Fruit fly (Drosophila melanogaster) whole organism, pupa: ENCODE results near the gene Gr93d.
A peak's percentile ranks its signal among the peaks of the same experiment; 100 is the strongest.

Experiments used
- CG10348 ChIP-seq: fragments of 200-800 bp; sonication (Bioruptor generic); IDR thresholded peaks from 2 replicates; pipeline ENCODE4 v1.3.6; 2022; ENCODE audit warnings: missing biosample characterization, missing genetic modification characterization
- CG12605 ChIP-seq: fragments of 200-800 bp; sonication (Bioruptor generic); IDR thresholded peaks from 2 replicates; pipeline ENCODE4 v1.3.6; 2022; ENCODE audit warnings: missing biosample characterization, missing genetic modification characterization
- CG13204 ChIP-seq: fragments of 200-800 bp; sonication (Bioruptor generic); optimal IDR thresholded peaks from 2 replicates; lab custom pipeline; 2018; ENCODE audit warnings: missing biosample characterization, mild to moderate bottlenecking, missing genetic modification characterization, moderate library complexity
- CG14655 ChIP-seq: fragments of 200-800 bp; sonication (Bioruptor generic); optimal IDR thresholded peaks from 3 replicates; lab custom pipeline; 2017; ENCODE audit warnings: mild to moderate bottlenecking, missing biosample characterization, missing genetic modification reagents, missing genetic modification characterization
- CG15710 ChIP-seq: fragments of 200-800 bp; sonication (Bioruptor generic); optimal IDR thresholded peaks from 2 replicates; lab custom pipeline; 2018; ENCODE audit warnings: missing biosample characterization, mild to moderate bottlenecking, missing genetic modification characterization, moderate library complexity
- CG17806 ChIP-seq: fragments of 200-800 bp; sonication (Bioruptor generic); optimal IDR thresholded peaks from 2 replicates; lab custom pipeline; 2018; ENCODE audit warnings: missing biosample characterization, mild to moderate bottlenecking, missing genetic modification characterization, moderate library complexity
- CG32121 ChIP-seq: fragments of 200-800 bp; sonication (Bioruptor generic); IDR thresholded peaks from 2 replicates; pipeline ENCODE4 v1.3.6; 2022; ENCODE audit warnings: missing biosample characterization, missing genetic modification characterization
- CG34367 ChIP-seq: fragments of 200-800 bp; sonication (Bioruptor generic); optimal IDR thresholded peaks from 2 replicates; lab custom pipeline; 2018; ENCODE audit warnings: missing biosample characterization, mild to moderate bottlenecking, missing genetic modification characterization
- CG4496 ChIP-seq: fragments of 200-800 bp; sonication (Bioruptor generic); IDR thresholded peaks from 3 replicates; pipeline ENCODE4 v1.3.6; 2022; ENCODE audit warnings: missing biosample characterization, missing genetic modification characterization
- CG8159 ChIP-seq: fragments of 200-800 bp; sonication (Bioruptor generic); optimal IDR thresholded peaks from 3 replicates; lab custom pipeline; 2018; ENCODE audit warnings: missing biosample characterization, mild to moderate bottlenecking, missing genetic modification characterization, moderate library complexity
- CG8301 ChIP-seq: fragments of 200-800 bp; sonication (Bioruptor generic); optimal IDR thresholded peaks from 2 replicates; lab custom pipeline; 2018; ENCODE audit warnings: missing biosample characterization, mild to moderate bottlenecking, missing genetic modification characterization
- CG9948 ChIP-seq: fragments of 200-800 bp; sonication (Bioruptor generic); optimal IDR thresholded peaks from 2 replicates; lab custom pipeline; 2018; ENCODE audit warnings: missing biosample characterization, mild to moderate bottlenecking, missing genetic modification characterization, moderate library complexity
- D1 ChIP-seq: fragments of 200-800 bp; sonication (Bioruptor generic); optimal IDR thresholded peaks from 2 replicates; lab custom pipeline; 2018; ENCODE audit warnings: missing biosample characterization, mild to moderate bottlenecking, missing genetic modification characterization, moderate library complexity
- EcR ChIP-seq: fragments of 200-800 bp; sonication (Bioruptor generic); optimal IDR thresholded peaks from 3 replicates; lab custom pipeline; 2019; ENCODE audit warnings: missing biosample characterization, missing genetic modification characterization, mild to moderate bottlenecking, moderate library complexity, missing genetic modification reagents
- Ets98B ChIP-seq: fragments of 200-800 bp; sonication (Bioruptor generic); IDR thresholded peaks from 2 replicates; pipeline ENCODE4 v1.3.6; 2022; ENCODE audit warnings: missing biosample characterization, missing genetic modification characterization
- Pif1A ChIP-seq: fragments of 200-800 bp; sonication (Bioruptor generic); optimal IDR thresholded peaks from 3 replicates; lab custom pipeline; 2016; ENCODE audit warnings: missing biosample characterization, missing genetic modification characterization
- Pif1B ChIP-seq: fragments of 200-800 bp; sonication (Bioruptor generic); optimal IDR thresholded peaks from 3 replicates; lab custom pipeline; 2016; ENCODE audit warnings: missing biosample characterization, missing genetic modification characterization
- Snoo ChIP-seq: fragments of 200-800 bp; sonication (Bioruptor generic); optimal IDR thresholded peaks from 3 replicates; lab custom pipeline; 2017; ENCODE audit warnings: missing biosample characterization, mild to moderate bottlenecking, missing genetic modification characterization, inconsistent platforms
- fd96Ca ChIP-seq: fragments of 200-800 bp; sonication (Bioruptor generic); IDR thresholded peaks from 3 replicates; pipeline ENCODE4 v1.3.6; 2022; ENCODE audit warnings: missing biosample characterization, missing genetic modification characterization
- gl ChIP-seq: fragments of 200-800 bp; sonication (Bioruptor generic); optimal IDR thresholded peaks from 2 replicates; lab custom pipeline; 2018; ENCODE audit warnings: missing biosample characterization, mild to moderate bottlenecking, missing genetic modification characterization
- rn ChIP-seq: fragments of 200-800 bp; sonication (Bioruptor generic); IDR thresholded peaks from 2 replicates; pipeline ENCODE4 v1.3.6; 2022; ENCODE audit warnings: missing biosample characterization, missing genetic modification characterization

The Gr93d gene

DNA sequence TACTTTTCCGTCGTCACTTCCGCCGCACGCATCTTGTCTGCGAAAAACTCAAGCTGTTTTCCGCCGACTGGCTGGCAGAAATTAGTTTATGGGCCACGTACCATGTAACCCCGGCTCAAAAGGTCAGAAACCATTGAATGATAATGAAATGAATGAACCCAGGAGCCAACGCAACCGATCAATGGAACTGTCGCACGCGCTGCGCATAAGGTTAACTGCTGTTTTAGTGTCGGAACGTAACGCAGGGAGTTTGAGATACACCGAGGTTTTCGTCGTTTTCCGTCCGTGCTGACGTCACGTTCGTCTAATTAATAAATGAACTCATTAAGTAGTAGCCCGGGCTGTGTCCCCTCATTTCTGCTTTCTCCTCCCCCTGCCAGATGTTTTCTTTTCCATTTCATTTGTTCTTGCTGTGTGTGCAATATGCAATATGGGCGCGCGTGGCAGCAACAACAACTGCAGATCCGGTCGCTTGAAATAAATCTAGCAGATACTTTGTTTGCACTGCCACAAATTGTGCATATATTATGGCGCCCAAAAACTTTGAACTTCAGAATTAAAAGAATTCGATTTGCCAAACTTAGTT, 11.9 kb upstream of the Gr93d start:
- no peak for TF ChIP-seq D1
- TF ChIP-seq CG32121 (GFP tag; lab: Robert Waterston, UW): no peak
- no peak for TF ChIP-seq fd96Ca (GFP tag; lab: Robert Waterston, UW)
- TF ChIP-seq rn (GFP tag; lab: Robert Waterston, UW): no peak
- TF ChIP-seq CG8301 (tag; lab: Kevin White, UChicago): no peak
- TF ChIP-seq CG9948 (tag; lab: Kevin White, UChicago): peak; percentile 8
- TF ChIP-seq CG13204 (GFP tag; lab: Kevin White, UChicago): no peak
- no peak for TF ChIP-seq CG14655 (GFP tag; lab: Kevin White, UChicago)
- TF ChIP-seq, all 21 proteins: peak for 1

- TF ChIP-seq CG10348: no peak
- TF ChIP-seq CG14655 (GFP tag; lab: Kevin White, UChicago): peak; percentile 0
- TF ChIP-seq CG8159 (tag; lab: Kevin White, UChicago): peak; percentile 30
- TF ChIP-seq, all 21 proteins: peak for 2
Measured at dm6 chr3R:21857509-21857908, 11.1 kb upstream of the Gr93d start.

DNA sequence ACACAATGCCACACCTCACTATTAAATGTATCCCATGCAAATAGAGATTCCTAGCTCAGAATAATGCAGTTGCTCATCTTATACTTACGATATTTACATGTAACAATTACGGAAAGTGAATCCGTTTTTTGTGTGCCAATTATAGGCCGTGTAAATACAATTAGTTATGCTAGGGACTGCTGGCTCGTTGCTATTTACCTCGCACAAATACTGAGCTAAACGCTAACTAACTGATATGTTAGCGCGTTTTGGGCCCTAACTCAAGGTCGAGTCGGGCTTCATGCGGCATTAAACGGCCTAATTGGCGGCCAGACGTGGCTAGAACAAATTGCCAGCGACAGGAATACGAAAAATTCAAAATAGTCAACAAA, 10.4 kb upstream of the Gr93d start:
- TF ChIP-seq rn (GFP tag; lab: Robert Waterston, UW) (no peak), CG9948 (tag; lab: Kevin White, UChicago) (no peak), Pif1B (GFP tag; lab: Kevin White, UChicago) (no peak), D1 (no peak)

dm6 chr3R:21856098-21856872, 9.8 kb upstream of the Gr93d start, which contains the start of gene glec:
Gene glec (minus strand): TSS chr3R:21856266.
- TF ChIP-seq CG14655 (GFP tag; lab: Kevin White, UChicago) (peak; percentile 7), Snoo (tag; lab: Kevin White, UChicago) (peak; percentile 35), Pif1B (GFP tag; lab: Kevin White, UChicago) (peak; percentile 34), CG12605 (GFP tag; lab: Robert Waterston, UW) (peak; percentile 70), CG17806 (tag; lab: Kevin White, UChicago) (peak; percentile 9), CG32121 (GFP tag; lab: Robert Waterston, UW) (no peak), CG10348 (no peak), D1 (no peak), fd96Ca (GFP tag; lab: Robert Waterston, UW) (peak; percentile 59; the same call in 2 of the 3 replicates), EcR (GFP tag; lab: Kevin White, UChicago) (peak; percentile 58), CG9948 (tag; lab: Kevin White, UChicago) (peak; percentile 11), gl (tag; lab: Kevin White, UChicago) (peak; percentile 39), CG8159 (tag; lab: Kevin White, UChicago) (no peak), CG13204 (GFP tag; lab: Kevin White, UChicago) (peak; percentile 21), rn (GFP tag; lab: Robert Waterston, UW) (no peak), Ets98B (GFP tag; lab: Robert Waterston, UW) (no peak; the same call in none of the 2 replicates), CG4496 (GFP tag; lab: Robert Waterston, UW) (peak; percentile 55), CG34367 (no peak), CG8301 (tag; lab: Kevin White, UChicago) (no peak), Pif1A (GFP tag; lab: Kevin White, UChicago) (peak; percentile 58), CG15710 (tag; lab: Kevin White, UChicago) (peak; percentile 41)

DNA sequence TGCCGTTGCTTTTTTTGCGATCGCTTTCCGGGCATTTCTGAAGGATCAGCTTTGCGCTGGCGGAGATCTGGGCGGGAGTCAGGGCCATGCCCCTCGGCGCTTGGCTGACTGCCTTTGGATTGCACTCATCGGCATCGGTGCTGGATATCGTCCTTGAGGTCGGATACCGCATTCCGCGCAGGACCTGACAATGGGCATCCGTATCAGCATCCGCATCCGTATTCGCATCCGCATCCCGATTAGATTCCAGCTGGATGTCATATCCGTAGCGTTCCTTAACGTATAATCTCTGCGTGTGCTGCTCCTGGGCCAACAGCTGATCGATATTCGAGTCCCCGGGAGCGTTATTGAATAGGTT, 9.0 kb upstream of the Gr93d start:
- TF ChIP-seq CG8159 (tag; lab: Kevin White, UChicago): no peak
- TF ChIP-seq fd96Ca (GFP tag; lab: Robert Waterston, UW): peak; percentile 63; the same call in 2 of the 3 replicates

DNA sequence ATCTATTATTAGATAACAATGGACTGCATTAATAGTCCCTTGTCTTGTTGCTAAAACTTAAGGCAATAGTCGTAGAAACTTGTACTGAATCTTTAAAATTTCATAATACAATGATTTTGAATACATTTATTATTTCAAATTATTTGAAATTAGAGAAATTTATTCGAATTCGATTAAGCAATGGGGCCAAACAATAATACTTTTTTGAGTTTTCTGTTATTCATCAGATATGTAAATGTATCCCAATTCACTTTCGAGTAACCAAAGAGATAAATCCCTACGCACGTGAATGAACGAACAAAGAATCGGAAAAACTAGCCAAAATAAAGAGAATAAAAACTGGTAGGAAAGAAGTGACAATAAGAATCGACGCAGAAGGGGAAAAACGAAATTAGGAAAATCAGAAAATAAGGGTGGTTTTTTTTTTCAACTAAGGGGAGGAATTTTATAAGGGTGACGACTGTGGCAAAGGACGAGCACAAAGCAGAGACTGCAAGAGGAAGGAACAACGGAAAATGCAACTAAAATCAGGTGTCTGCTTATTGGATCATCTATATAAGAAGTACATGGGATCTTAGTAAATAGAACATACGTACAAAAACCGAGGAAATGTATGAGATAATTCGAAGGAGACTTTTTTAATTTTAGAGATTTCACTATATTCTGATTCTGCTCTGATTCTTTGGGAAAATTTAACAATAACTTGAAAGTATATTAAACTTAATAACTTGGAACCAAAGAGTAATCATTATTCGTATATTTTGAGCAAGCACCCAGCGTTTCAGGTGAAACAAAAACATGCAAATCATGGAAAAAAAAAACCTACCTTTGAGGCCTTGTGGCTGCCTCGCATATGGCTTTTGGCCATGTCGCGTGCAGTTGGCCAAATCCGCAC, 8.4 kb upstream of the Gr93d start:
- no peak for TF ChIP-seq CG8301 (tag; lab: Kevin White, UChicago)
- TF ChIP-seq CG32121 (GFP tag; lab: Robert Waterston, UW): no peak
- TF ChIP-seq CG17806 (tag; lab: Kevin White, UChicago): no peak
- TF ChIP-seq EcR (GFP tag; lab: Kevin White, UChicago): no peak
- no peak for TF ChIP-seq rn (GFP tag; lab: Robert Waterston, UW)
- no peak for TF ChIP-seq CG14655 (GFP tag; lab: Kevin White, UChicago)
- no peak for TF ChIP-seq D1
- TF ChIP-seq Ets98B (GFP tag; lab: Robert Waterston, UW): no peak
- no peak for TF ChIP-seq fd96Ca (GFP tag; lab: Robert Waterston, UW)
- no peak for TF ChIP-seq Snoo (tag; lab: Kevin White, UChicago)
- TF ChIP-seq, all 21 proteins: peak for 0
